Fruit fly (Drosophila melanogaster) whole organism, embryonic: ENCODE measurements around the gene CG12607.
A peak's percentile ranks its signal among the peaks of the same experiment; 100 is the strongest.

Source experiments
- Asciz ChIP-seq: fragments of 200-800 bp; sonication (Bioruptor generic); optimal IDR thresholded peaks from 2 replicates; lab custom pipeline; 2017; ENCODE audit warnings: missing biosample characterization, mild to moderate bottlenecking, missing genetic modification characterization, missing genetic modification reagents
- Awh ChIP-seq: fragments of 200-800 bp; sonication (Bioruptor generic); IDR thresholded peaks from 2 replicates; pipeline ENCODE4, ENCODE4 v1.3.6; 2022; ENCODE audit warnings: missing biosample characterization, missing genetic modification characterization
- Blimp-1 ChIP-seq: fragments of 200-800 bp; sonication (Bioruptor generic); optimal IDR thresholded peaks from 3 replicates; lab custom pipeline; 2018; ENCODE audit warnings: missing biosample characterization, missing genetic modification characterization, mild to moderate bottlenecking, moderate library complexity, missing genetic modification reagents
- CG12299 ChIP-seq: fragments of 200-800 bp; sonication (Bioruptor generic); optimal IDR thresholded peaks from 2 replicates; lab custom pipeline; 2018; ENCODE audit warnings: missing biosample characterization, mild to moderate bottlenecking, missing genetic modification characterization
- CG12391 ChIP-seq: fragments of 200-800 bp; sonication (Bioruptor generic); optimal IDR thresholded peaks from 3 replicates; lab custom pipeline; 2018; ENCODE audit warnings: missing biosample characterization, mild to moderate bottlenecking, missing genetic modification characterization, moderate library complexity
- CG12769 ChIP-seq: fragments of 200-800 bp; sonication (Bioruptor generic); optimal IDR thresholded peaks from 2 replicates; lab custom pipeline; 2019; ENCODE audit warnings: missing biosample characterization, mild to moderate bottlenecking, missing genetic modification characterization, moderate library complexity
- CG18262 ChIP-seq: fragments of 200-800 bp; optimal IDR thresholded peaks from 3 replicates; lab custom pipeline; 2019; ENCODE audit warnings: missing biosample characterization, mild to moderate bottlenecking, missing genetic modification characterization, moderate library complexity
- CG18619 ChIP-seq: fragments of 200-800 bp; sonication (Bioruptor generic); optimal IDR thresholded peaks from 3 replicates; lab custom pipeline; 2017; ENCODE audit warnings: missing biosample characterization, mild to moderate bottlenecking, missing genetic modification characterization
- CG3407 ChIP-seq: fragments of 200-800 bp; sonication (Bioruptor generic); optimal IDR thresholded peaks from 2 replicates; lab custom pipeline; 2018; ENCODE audit warnings: missing biosample characterization, mild to moderate bottlenecking, missing genetic modification characterization
- CG3847 ChIP-seq: fragments of 200-800 bp; sonication (Bioruptor generic); IDR thresholded peaks from 2 replicates; pipeline ENCODE4 v1.3.6; 2022; ENCODE audit warnings: missing biosample characterization, missing genetic modification characterization
- CG4282 ChIP-seq: fragments of 200-800 bp; sonication (Bioruptor generic); optimal IDR thresholded peaks from 2 replicates; lab custom pipeline; 2016; ENCODE audit warnings: missing biosample characterization, missing genetic modification characterization
- CG6175 ChIP-seq: fragments of 200-800 bp; sonication (Bioruptor generic); IDR thresholded peaks from 3 replicates; pipeline ENCODE4 v1.3.6; 2022; ENCODE audit warnings: missing biosample characterization, missing genetic modification characterization
- CG7745 ChIP-seq: fragments of 200-800 bp; sonication (Bioruptor generic); optimal IDR thresholded peaks from 2 replicates; lab custom pipeline; 2018; ENCODE audit warnings: missing biosample characterization, mild to moderate bottlenecking, missing genetic modification characterization, moderate library complexity
- CG7839 ChIP-seq: fragments of 200-800 bp; sonication (Bioruptor generic); optimal IDR thresholded peaks from 3 replicates; lab custom pipeline; 2018; ENCODE audit warnings: missing biosample characterization, mild to moderate bottlenecking, missing genetic modification characterization, moderate library complexity
- CG8290 ChIP-seq, 3 experiments: fragments of 200-800 bp; sonication (Bioruptor generic); optimal IDR thresholded peaks; 2 replicates each; lab custom pipeline; 2016 to 2019; ENCODE audit warnings: missing biosample characterization in 3 of 3, missing genetic modification characterization in 3 of 3, mild to moderate bottlenecking in 2 of 3, moderate library complexity in 1 of 3
- CG8478 ChIP-seq: fragments of >200 bp; optimal IDR thresholded peaks from 2 replicates; lab custom pipeline; 2018
- CG8924 ChIP-seq: fragments of 200-800 bp; optimal IDR thresholded peaks from 3 replicates; lab custom pipeline; 2019; ENCODE audit warnings: missing biosample characterization, mild to moderate bottlenecking, missing genetic modification characterization, moderate library complexity
- CG9797 ChIP-seq: fragments of 200-800 bp; sonication (Bioruptor generic); optimal IDR thresholded peaks from 3 replicates; lab custom pipeline; 2018; ENCODE audit warnings: missing biosample characterization, mild to moderate bottlenecking, missing genetic modification characterization
- CoRest ChIP-seq: fragments of 200-800 bp; sonication (Bioruptor generic); optimal IDR thresholded peaks from 3 replicates; lab custom pipeline; 2018; ENCODE audit warnings: missing biosample characterization, mild to moderate bottlenecking, missing genetic modification characterization, moderate library complexity
- HmgZ ChIP-seq: fragments of 200-800 bp; sonication (Bioruptor generic); optimal IDR thresholded peaks from 2 replicates; lab custom pipeline; 2018; ENCODE audit warnings: missing biosample characterization, mild to moderate bottlenecking, missing genetic modification characterization
- Hr78 ChIP-seq, 2 experiments: fragments of 200-800 bp in 1 of 2; fragments of >200 bp in 1 of 2; sonication (Bioruptor generic) in 1 of 2; optimal IDR thresholded peaks; 2 replicates each; lab custom pipeline; 2017 to 2019; ENCODE audit warnings: missing biosample characterization in 2 of 2, missing genetic modification characterization in 2 of 2, mild to moderate bottlenecking in 1 of 2, moderate library complexity in 1 of 2
- Hsf ChIP-seq: fragments of 200-800 bp; sonication (Bioruptor generic); optimal IDR thresholded peaks from 3 replicates; lab custom pipeline; 2016; ENCODE audit warnings: missing biosample characterization, missing genetic modification characterization
- Med ChIP-seq: fragments of 200-800 bp; sonication (Bioruptor generic); peaks from one replicate; lab custom pipeline; 2016; ENCODE audit warnings: missing biosample characterization, missing genetic modification characterization, mild to moderate bottlenecking, inconsistent platforms, moderate library complexity
- Optix ChIP-seq: fragments of 200-800 bp; sonication (Bioruptor generic); IDR thresholded peaks from 3 replicates; pipeline ENCODE4 v1.3.6; 2022; ENCODE audit warnings: missing biosample characterization, missing genetic modification characterization
- Ptx1 ChIP-seq: fragments of 200-800 bp; sonication (Bioruptor generic); IDR thresholded peaks from 2 replicates; pipeline ENCODE4 v1.3.6; 2022; ENCODE audit warnings: missing biosample characterization, missing genetic modification characterization
- Rfx ChIP-seq: fragments of 200-800 bp; sonication (Bioruptor generic); IDR thresholded peaks from 2 replicates; pipeline ENCODE4 v1.3.6; 2022; ENCODE audit warnings: missing biosample characterization, missing genetic modification characterization
- TFAM ChIP-seq: fragments of 200-800 bp; sonication (Bioruptor generic); optimal IDR thresholded peaks from 2 replicates; lab custom pipeline; 2017; ENCODE audit warnings: missing biosample characterization, missing genetic modification characterization, inconsistent platforms
- aop ChIP-seq: fragments of 200-800 bp; sonication (Bioruptor generic); IDR thresholded peaks from 2 replicates; pipeline ENCODE4 v1.3.6; 2022; ENCODE audit warnings: missing biosample characterization, missing genetic modification characterization
- chif ChIP-seq, 2 experiments: fragments of 200-800 bp; sonication (Bioruptor generic); optimal IDR thresholded peaks; 3 replicates each; lab custom pipeline; 2016; ENCODE audit warnings: missing biosample characterization in 2 of 2, missing genetic modification characterization in 2 of 2
- chinmo ChIP-seq: fragments of 200-800 bp; sonication (Bioruptor generic); IDR thresholded peaks from 4 replicates; pipeline ENCODE4 v1.3.6; 2022; ENCODE audit warnings: missing biosample characterization, missing genetic modification characterization; ENCODE audit not compliant: partially characterized antibody
- corto ChIP-seq: fragments of 200-800 bp; sonication (Bioruptor generic); optimal IDR thresholded peaks from 2 replicates; lab custom pipeline; 2016; ENCODE audit warnings: missing biosample characterization, mild to moderate bottlenecking, missing genetic modification characterization, moderate library complexity
- dmrt11E ChIP-seq: fragments of 200-800 bp; sonication (Bioruptor generic); optimal IDR thresholded peaks from 3 replicates; lab custom pipeline; 2018; ENCODE audit warnings: missing biosample characterization, mild to moderate bottlenecking, missing genetic modification characterization, moderate library complexity
- jigr1 ChIP-seq: fragments of 200-800 bp; sonication (Bioruptor generic); IDR thresholded peaks from 3 replicates; pipeline ENCODE4 v1.3.6; 2022; ENCODE audit warnings: missing biosample characterization, missing genetic modification characterization
- ken ChIP-seq: fragments of 200-800 bp; sonication (Bioruptor generic); IDR thresholded peaks from 3 replicates; pipeline ENCODE4 v1.3.6; 2022; ENCODE audit warnings: missing biosample characterization, missing genetic modification characterization
- mirr ChIP-seq: fragments of 200-800 bp; sonication (Bioruptor generic); optimal IDR thresholded peaks from 3 replicates; lab custom pipeline; 2018; ENCODE audit warnings: missing biosample characterization, mild to moderate bottlenecking, missing genetic modification characterization
- otp ChIP-seq: fragments of 200-800 bp; sonication (Bioruptor generic); IDR thresholded peaks from 3 replicates; pipeline ENCODE4, ENCODE4 v1.3.6; 2022; ENCODE audit warnings: missing biosample characterization, missing genetic modification characterization
- pho ChIP-seq: fragments of 200-800 bp; sonication (Bioruptor generic); optimal IDR thresholded peaks from 2 replicates; lab custom pipeline; 2016; ENCODE audit warnings: missing biosample characterization, missing genetic modification characterization
- pros ChIP-seq: fragments of 200-800 bp; sonication (Bioruptor generic); optimal IDR thresholded peaks from 3 replicates; lab custom pipeline; 2019; ENCODE audit warnings: missing biosample characterization, mild to moderate bottlenecking, missing genetic modification characterization, moderate library complexity
- sens ChIP-seq: fragments of 200-800 bp; sonication (Bioruptor generic); peaks from one replicate; lab custom pipeline; 2016; ENCODE audit warnings: missing biosample characterization, missing genetic modification characterization
- seq ChIP-seq: fragments of 200-800 bp; sonication (Bioruptor generic); IDR thresholded peaks from 2 replicates; pipeline ENCODE4 v1.3.6; 2022; ENCODE audit warnings: missing biosample characterization, missing genetic modification characterization
- tll ChIP-seq, 2 experiments: fragments of 200-800 bp in 1 of 2; fragments of >200 bp in 1 of 2; sonication (Bioruptor generic) in 1 of 2; optimal IDR thresholded peaks; 2 replicates each; lab custom pipeline; 2017 to 2019; ENCODE audit warnings: missing biosample characterization in 2 of 2, missing genetic modification characterization in 2 of 2, mild to moderate bottlenecking in 1 of 2, moderate library complexity in 1 of 2
- twi ChIP-seq: fragments of 200-800 bp; optimal IDR thresholded peaks from 2 replicates; lab custom pipeline; 2019; ENCODE audit warnings: missing biosample characterization, mild to moderate bottlenecking, missing genetic modification characterization, moderate library complexity

CG12607 gene

DNA sequence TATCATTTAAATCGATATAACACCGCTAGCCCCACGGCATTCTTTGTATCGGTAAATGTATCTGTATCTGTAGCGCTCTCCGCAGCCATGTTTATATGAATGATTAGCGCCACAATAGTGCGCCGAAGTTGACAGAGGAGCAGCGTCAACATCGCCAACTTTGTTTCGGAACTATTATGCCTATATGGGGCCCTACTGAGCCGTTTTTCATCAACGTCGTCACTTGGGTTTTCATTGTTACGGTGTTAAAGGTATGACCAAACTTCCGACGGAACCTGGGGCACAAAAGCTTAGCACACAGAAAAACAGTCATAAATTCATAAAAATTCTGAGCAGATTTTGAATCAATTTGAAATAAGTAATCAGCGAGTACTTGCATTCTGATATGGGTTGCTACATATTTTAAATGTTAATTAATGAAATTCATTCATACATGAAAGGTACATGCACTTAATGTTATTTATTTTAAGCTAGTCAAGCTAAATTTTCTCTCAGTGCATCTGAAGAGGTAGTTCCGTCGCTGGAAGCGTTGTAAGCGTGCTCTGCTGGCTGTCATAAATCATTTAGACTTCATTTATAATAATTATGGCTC lies 15.2 kb downstream of the CG12607 start, which contains the start of gene CG15023 (continued):
- TF ChIP-seq HmgZ (tag; lab: Kevin White, UChicago) (no peak), aop (GFP tag; lab: Robert Waterston, UW) (no peak), CG12299 (tag; lab: Kevin White, UChicago) (no peak), Med (peak; percentile 69), twi (no peak), CG8924 (tag; lab: Kevin White, UChicago) (peak; percentile 19), Asciz (GFP tag; lab: Kevin White, UChicago) (no peak), CG12769 (peak; percentile 16), CoRest (peak; percentile 35), Blimp-1 (no peak), Ptx1 (GFP tag; lab: Robert Waterston, UW) (peak; percentile 46), sens (GFP tag; lab: Kevin White, UChicago) (peak; percentile 45), TFAM (GFP tag; lab: Kevin White, UChicago) (no peak), Rfx (peak; percentile 43), CG4282 (GFP tag; lab: Kevin White, UChicago) (no peak), CG7839 (peak; percentile 39), seq (GFP tag; lab: Robert Waterston, UW) (no peak), CG18262 (tag; lab: Kevin White, UChicago) (no peak), CG8478 (lab: Kevin White, UChicago) (no peak), CG9797 (GFP tag; lab: Kevin White, UChicago) (no peak), CG6175 (GFP tag; lab: Robert Waterston, UW) (no peak), tll (GFP tag; optimal IDR thresholded peaks at IDR 0.05; lab: Kevin White, UChicago) (no peak), Hsf (GFP tag; lab: Kevin White, UChicago) (peak; percentile 21), ken (GFP tag; lab: Robert Waterston, UW) (no peak), chif (GFP tag; optimal IDR thresholded peaks at IDR 0.05; lab: Kevin White, UChicago) (no peak), Optix (no peak)

DNA sequence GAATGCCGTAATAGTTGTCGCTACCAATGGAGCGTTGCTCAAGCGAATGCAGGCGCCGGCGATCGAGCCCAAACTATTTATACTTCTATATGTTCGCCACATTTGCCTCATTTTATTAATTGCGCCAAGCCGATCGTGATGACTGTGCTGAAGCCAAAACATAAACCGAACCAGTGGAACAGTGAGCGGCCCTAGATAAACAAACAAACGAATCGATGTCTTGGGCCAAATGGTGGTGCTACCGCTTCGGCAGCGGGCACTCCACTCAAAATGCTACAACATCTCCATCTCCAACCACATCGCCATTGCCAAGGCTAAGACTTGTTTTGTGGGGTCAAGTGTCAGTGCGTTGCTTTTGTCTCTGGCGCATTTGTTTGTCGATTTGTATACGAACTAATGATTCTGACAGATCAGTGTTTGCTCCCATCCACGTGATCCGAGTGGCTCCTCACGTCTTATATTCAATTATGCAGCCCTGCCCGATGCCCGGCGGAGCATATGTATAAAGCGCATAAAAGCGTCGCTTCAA lies 17.5 kb downstream of the CG12607 start, which contains the start of gene CG15024:
CG15024 (minus strand) TSS at position 51 of the 529 bp plus-strand sequence.
- TF ChIP-seq CG8290 (GFP tag; optimal IDR thresholded peaks at IDR 0.05; lab: Kevin White, UChicago): no peak
- peak in 1 of 2 experiments; percentile 24 for TF ChIP-seq CG8290 (tag; optimal IDR thresholded peaks at IDR 0.05; lab: Kevin White, UChicago)
- TF ChIP-seq mirr: peak; percentile 6
- TF ChIP-seq Hr78 (GFP tag; optimal IDR thresholded peaks at IDR 0.05; lab: Kevin White, UChicago): peak in 1 of 2 experiments; percentile 78
- peak; percentile 83 for TF ChIP-seq pros
- peak; percentile 92; the same call in 2 of the 4 replicates for TF ChIP-seq chinmo (GFP tag; lab: Robert Waterston, UW)
- TF ChIP-seq CG12769: peak; percentile 1
- peak; percentile 38 for TF ChIP-seq sens (GFP tag; lab: Kevin White, UChicago)
- TF ChIP-seq corto (GFP tag; lab: Kevin White, UChicago): no peak
- 0 out of 2 replicates have a peak, but pooled peaks have one; percentile 7 for TF ChIP-seq Awh (GFP tag; lab: Robert Waterston, UW)
- TF ChIP-seq CG6175 (GFP tag; lab: Robert Waterston, UW): no peak
- TF ChIP-seq HmgZ (tag; lab: Kevin White, UChicago): no peak

DNA sequence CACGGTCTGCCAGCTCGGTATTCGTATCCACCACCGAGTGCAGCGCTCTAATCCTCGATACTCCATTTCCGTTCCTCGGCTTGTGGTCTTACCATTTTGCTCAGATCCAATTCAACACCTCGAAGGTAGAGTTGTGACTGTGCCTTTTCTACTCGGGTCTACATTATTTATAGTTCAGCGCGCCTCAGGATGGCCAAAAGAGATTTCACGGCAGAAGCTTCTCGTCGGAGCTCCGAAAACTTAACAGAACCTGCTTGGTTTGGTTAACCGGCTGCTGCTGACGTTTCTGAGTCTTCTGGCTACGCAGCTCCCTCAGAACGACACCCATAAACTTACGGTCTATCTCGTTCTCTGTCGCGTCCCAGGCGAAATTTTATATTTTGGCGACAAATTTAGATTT lies 20.2 kb downstream of the CG12607 start, which contains the start of gene CG32241:
CG32241 (minus strand) TSS at position 101 of the 400 bp plus-strand sequence.
- no peak for TF ChIP-seq CG12391 (tag; lab: Kevin White, UChicago)
- TF ChIP-seq CG3407: no peak
- no peak for TF ChIP-seq CG18619 (GFP tag; lab: Kevin White, UChicago)
- no peak for TF ChIP-seq jigr1 (GFP tag; lab: Robert Waterston, UW)
- TF ChIP-seq CG3847: no peak
- TF ChIP-seq CG7745 (tag; lab: Kevin White, UChicago): no peak
- no peak for TF ChIP-seq dmrt11E
- TF ChIP-seq pho (GFP tag; lab: Kevin White, UChicago): no peak
- TF ChIP-seq otp (GFP tag; lab: Robert Waterston, UW): no peak
